Fruit fly (Drosophila melanogaster): ENCODE results near the gene CG12814.
A peak's percentile ranks its signal among the peaks of the same experiment; 100 is the strongest.

The CG12814 gene

DNA sequence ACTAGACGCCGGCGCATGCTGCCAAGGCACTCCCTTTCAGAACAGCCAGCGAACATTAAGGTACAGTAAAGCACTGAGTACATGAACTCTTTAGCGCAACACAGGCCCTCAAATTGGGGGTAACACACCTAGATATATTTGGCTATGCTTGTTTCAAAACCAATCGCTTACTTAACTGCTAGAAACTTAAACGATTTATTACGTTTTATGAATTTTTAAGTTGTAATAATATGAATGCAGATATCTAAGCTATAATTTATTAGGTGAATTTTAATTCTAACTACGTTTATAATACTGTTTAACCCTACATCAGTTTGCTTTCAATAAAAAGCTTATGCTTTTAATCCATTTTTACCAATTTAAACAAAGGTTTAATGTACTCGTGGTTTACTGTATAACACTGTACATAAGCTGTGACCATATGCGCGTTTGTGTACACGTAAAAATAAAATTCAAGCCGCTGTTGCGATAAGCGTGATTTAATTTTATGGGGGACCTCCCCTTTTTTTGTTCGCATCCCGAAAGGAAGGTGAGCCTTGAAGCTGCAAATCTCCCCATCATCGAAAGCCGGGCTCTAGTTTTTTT, 12.4 kb downstream of the CG12814 start:
- TF ChIP-seq achi (GFP tag; optimal IDR thresholded peaks at IDR 0.05) (peak; percentile 31), CG8632 (GFP tag; optimal IDR thresholded peaks at IDR 0.05) (peak; percentile 42), Hr38 (GFP tag; optimal IDR thresholded peaks at IDR 0.05) (no peak), CG7368 (GFP tag; optimal IDR thresholded peaks at IDR 0.05) (no peak), Sox15 (GFP tag; optimal IDR thresholded peaks at IDR 0.05) (no peak), CG34406 (GFP tag; optimal IDR thresholded peaks at IDR 0.05) (peak; percentile 2), CG32006 (GFP tag; optimal IDR thresholded peaks at IDR 0.05) (peak; percentile 24), Sox14 (GFP tag; optimal IDR thresholded peaks at IDR 0.05) (peak; percentile 28), OdsH (GFP tag; optimal IDR thresholded peaks at IDR 0.05) (peak; percentile 33), CG1621 (tag; optimal IDR thresholded peaks at IDR 0.05) (no peak), eg (GFP tag; IDR thresholded peaks at IDR 0.05) (no peak), CG3919 (GFP tag; optimal IDR thresholded peaks at IDR 0.05) (peak; percentile 55), CG16779 (tag; optimal IDR thresholded peaks at IDR 0.05) (no peak), svp (GFP tag) (no peak), CG6854 (GFP tag; optimal IDR thresholded peaks at IDR 0.05) (no peak), CG8119 (GFP tag; IDR thresholded peaks at IDR 0.05) (no peak), Smox (GFP tag; optimal IDR thresholded peaks at IDR 0.05) (no peak), CG15336 (GFP tag; IDR thresholded peaks at IDR 0.05) (no peak), topi (GFP tag; optimal IDR thresholded peaks at IDR 0.05) (no peak), Eip75B (GFP tag; optimal IDR thresholded peaks at IDR 0.05) (peak; percentile 31), acj6 (GFP tag; optimal IDR thresholded peaks at IDR 0.05) (peak; percentile 45), CG3032 (tag; optimal IDR thresholded peaks at IDR 0.05) (peak; percentile 63), net (GFP tag; optimal IDR thresholded peaks at IDR 0.05) (peak; percentile 38), salr (GFP tag; optimal IDR thresholded peaks at IDR 0.05) (peak in 1 of 2 experiments; percentile 41), Ets96B (tag; optimal IDR thresholded peaks at IDR 0.05) (peak; percentile 62), fd59A (GFP tag; optimal IDR thresholded peaks at IDR 0.05) (peak; percentile 58), Gug (GFP tag; IDR thresholded peaks at IDR 0.05) (no peak), cyc (GFP tag; optimal IDR thresholded peaks at IDR 0.05) (no peak), Blimp-1 (GFP tag; optimal IDR thresholded peaks at IDR 0.05) (no peak), CG4318 (GFP tag; optimal IDR thresholded peaks at IDR 0.05) (no peak), dac (GFP tag; optimal IDR thresholded peaks at IDR 0.05) (no peak), CG6163 (GFP tag; IDR thresholded peaks at IDR 0.05) (no peak), Ets21C (GFP tag; optimal IDR thresholded peaks at IDR 0.05) (no peak), spab (GFP tag; optimal IDR thresholded peaks at IDR 0.05) (peak; percentile 61), dsx (GFP tag; optimal IDR thresholded peaks at IDR 0.05; ENCODE audit: poor library complexity, severe bottlenecking) (peak; percentile 31), CG9139 (GFP tag; optimal IDR thresholded peaks at IDR 0.05) (peak; percentile 36), CG10631 (GFP tag; optimal IDR thresholded peaks at IDR 0.05) (peak; percentile 35), lz (GFP tag; optimal IDR thresholded peaks at IDR 0.05) (no peak), CG11762 (GFP tag; optimal IDR thresholded peaks at IDR 0.05; ENCODE audit: insufficient read depth) (peak; percentile 22), Lpt (GFP tag; optimal IDR thresholded peaks at IDR 0.05) (no peak), vri (GFP tag; optimal IDR thresholded peaks at IDR 0.05) (no peak), pdm3 (GFP tag; optimal IDR thresholded peaks at IDR 0.05) (peak; percentile 38), Sox102F (GFP tag; optimal IDR thresholded peaks at IDR 0.05) (no peak), fd85E (GFP tag; optimal IDR thresholded peaks at IDR 0.05) (no peak), Met (GFP tag; optimal IDR thresholded peaks at IDR 0.05) (no peak), CG11902 (GFP tag; optimal IDR thresholded peaks at IDR 0.05) (no peak), CG6792 (GFP tag; optimal IDR thresholded peaks at IDR 0.05) (no peak), CG11294 (GFP tag; IDR thresholded peaks at IDR 0.05) (no peak), CG6808 (GFP tag; optimal IDR thresholded peaks at IDR 0.05) (peak; percentile 78), Hr4 (GFP tag; optimal IDR thresholded peaks at IDR 0.05) (peak; percentile 14), esn (GFP tag; optimal IDR thresholded peaks at IDR 0.05) (peak; percentile 3), CG6276 (GFP tag; optimal IDR thresholded peaks at IDR 0.05) (no peak)

All from whole organism, prepupa.